Fruit fly (Drosophila melanogaster) whole organism, prepupa: ENCODE measurements around the gene Capr.

Experiments
- CG31627 ChIP-seq: fragments of 200-800 bp; sonication (Bioruptor generic); optimal IDR thresholded peaks from 3 replicates; lab custom pipeline; 2016; ENCODE audit warnings: missing biosample characterization, missing genetic modification characterization
- CG32006 ChIP-seq: fragments of 200-800 bp; sonication (Bioruptor generic); optimal IDR thresholded peaks from 3 replicates; lab custom pipeline; 2017; ENCODE audit warnings: missing biosample characterization, mild to moderate bottlenecking, missing genetic modification characterization
- CG6792 ChIP-seq: fragments of 200-800 bp; sonication (Bioruptor generic); optimal IDR thresholded peaks from 3 replicates; lab custom pipeline; 2016; ENCODE audit warnings: missing biosample characterization, missing genetic modification characterization
- CG9139 ChIP-seq: fragments of 200-800 bp; sonication (Bioruptor generic); optimal IDR thresholded peaks from 3 replicates; lab custom pipeline; 2017; ENCODE audit warnings: missing biosample characterization, mild to moderate bottlenecking, missing genetic modification characterization
- Smox ChIP-seq: fragments of 200-800 bp; sonication (Bioruptor generic); optimal IDR thresholded peaks from 3 replicates; lab custom pipeline; 2016; ENCODE audit warnings: missing biosample characterization, missing genetic modification characterization
- vri ChIP-seq: fragments of 200-800 bp; sonication (Bioruptor generic); optimal IDR thresholded peaks from 3 replicates; lab custom pipeline; 2016; ENCODE audit warnings: missing biosample characterization, mild to moderate bottlenecking, missing genetic modification characterization

DNA sequence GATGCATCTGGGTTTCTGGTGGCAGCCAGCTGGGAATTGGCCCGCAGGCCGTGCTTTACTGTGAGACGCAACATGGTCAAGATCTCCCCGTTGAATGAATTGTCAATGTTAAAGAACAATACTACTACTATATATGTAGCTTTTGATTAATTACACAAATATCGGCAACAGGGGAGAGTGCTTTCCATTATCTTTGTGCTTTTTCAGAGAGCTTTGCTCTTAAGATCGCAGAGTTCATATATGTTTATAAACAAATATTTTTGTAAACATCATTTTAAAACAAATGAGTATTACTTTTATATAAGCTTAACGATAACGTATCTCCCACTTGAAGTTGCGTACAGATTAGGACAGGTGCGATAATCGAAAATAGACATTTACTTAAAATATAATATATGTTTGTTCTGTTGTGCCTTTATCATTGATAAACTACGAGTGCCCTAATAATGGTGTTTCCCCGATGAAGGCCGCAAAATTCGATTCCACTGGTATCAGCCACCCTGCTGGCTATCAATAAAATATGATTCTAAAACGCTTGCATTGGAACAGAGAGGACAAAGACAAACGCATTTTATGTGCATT, 13.2 kb upstream of the Capr start, which contains the start of gene Cyp12c1:
- no peak for TF ChIP-seq CG32006 (GFP tag; lab: Kevin White, UChicago)
- TF ChIP-seq CG9139, result no peak
- no peak for TF ChIP-seq vri (GFP tag; lab: Kevin White, UChicago)
- no peak for TF ChIP-seq CG31627 (GFP tag; lab: Kevin White, UChicago)
- TF ChIP-seq CG6792, result no peak
- TF ChIP-seq Smox (GFP tag; lab: Kevin White, UChicago), result no peak
